Worm (Caenorhabditis elegans) whole organism, L1 larva: ENCODE results near the gene srx-74.

ENCODE experiments used
- F16B12.6 ChIP-seq: fragments of 150-350 bp; optimal IDR thresholded peaks from 2 replicates; lab custom pipeline; 2014; ENCODE audit warnings: missing biosample characterization, missing genetic modification characterization
- blmp-1 ChIP-seq: fragments of 150-350 bp; optimal IDR thresholded peaks from 2 replicates; lab custom pipeline; 2014; ENCODE audit warnings: missing biosample characterization, missing genetic modification characterization
- elt-2 ChIP-seq: sonication (generic microtip); optimal IDR thresholded peaks from 2 replicates; lab custom pipeline; 2016; ENCODE audit warnings: missing genetic modification characterization, mild to moderate bottlenecking, inconsistent platforms, missing compliant biosample characterization, missing genetic modification reagents
- elt-3 ChIP-seq, 6 experiments: fragments of 150-350 bp in 1 of 6; sonication (generic microtip); optimal IDR thresholded peaks; 2 replicates each; lab custom pipeline; 2017 to 2018; ENCODE audit warnings: missing biosample characterization in 6 of 6, missing genetic modification characterization in 6 of 6, inconsistent platforms in 1 of 6
- ets-5 ChIP-seq: fragments of 200-800 bp; sonication (Bioruptor generic); IDR thresholded peaks from 2 replicates; pipeline ENCODE4 v1.3.6; 2022; ENCODE audit warnings: missing genetic modification characterization, missing compliant biosample characterization
- lin-35 ChIP-seq, 2 experiments: fragments of 150-350 bp; optimal IDR thresholded peaks; 2 replicates each; lab custom pipeline; 2014; ENCODE audit warnings: missing biosample characterization in 2 of 2, missing genetic modification characterization in 2 of 2, missing genetic modification reagents in 2 of 2
- nhr-12 ChIP-seq: sonication (generic microtip); optimal IDR thresholded peaks from 2 replicates; lab custom pipeline; 2017; ENCODE audit warnings: missing biosample characterization, missing genetic modification characterization
- nhr-90 ChIP-seq: sonication (generic microtip); optimal IDR thresholded peaks from 2 replicates; lab custom pipeline; 2016; ENCODE audit warnings: mild to moderate bottlenecking, missing genetic modification characterization, missing compliant biosample characterization; ENCODE audit not compliant: poor library complexity
- unc-130 ChIP-seq: fragments of 150-350 bp; optimal IDR thresholded peaks from 2 replicates; lab custom pipeline; 2017; ENCODE audit warnings: missing biosample characterization, missing genetic modification characterization, inconsistent platforms

Gene srx-74

ce11 chrV:4615802-4616201 lies 46.5 kb downstream of the srx-74 start, which contains the start of the genes Y61A9LA.10 and F54D11.4 (continued):
- TF ChIP-seq elt-3 (tag; optimal IDR thresholded peaks at IDR 0.05; lab: Kevin White, UChicago) (peak in 1 of 6 experiments; percentile 43), elt-2 (tag; lab: Kevin White, UChicago) (peak; percentile 28), lin-35 (GFP tag; optimal IDR thresholded peaks at IDR 0.05; lab: Kevin White, UChicago) (peak; percentile 54 to 75), F16B12.6 (tag; lab: Kevin White, UChicago) (peak; percentile 5), nhr-90 (peak; percentile 69), ets-5 (GFP tag; lab: Robert Waterston, UW) (no peak), blmp-1 (tag; lab: Kevin White, UChicago) (peak; percentile 39), unc-130 (tag; lab: Kevin White, UChicago) (no peak), nhr-12 (tag; lab: Kevin White, UChicago) (no peak)
